Fruit fly (Drosophila melanogaster) whole organism, embryonic: ENCODE results near the gene CG11309.

Experiments used
- B-H1 ChIP-seq: fragments of 200-800 bp; sonication (Bioruptor generic); IDR thresholded peaks from 3 replicates; pipeline ENCODE4 v1.3.6; 2022; ENCODE audit warnings: missing biosample characterization, missing genetic modification characterization
- Bdp1 ChIP-seq: fragments of 200-800 bp; sonication (Bioruptor generic); optimal IDR thresholded peaks from 3 replicates; lab custom pipeline; 2016; ENCODE audit warnings: missing biosample characterization, missing genetic modification characterization
- CG11398 ChIP-seq: fragments of 200-800 bp; sonication (Bioruptor generic); optimal IDR thresholded peaks from 2 replicates; lab custom pipeline; 2016; ENCODE audit warnings: missing biosample characterization, missing genetic modification characterization
- CG13123 ChIP-seq: fragments of 200-800 bp; sonication (Bioruptor generic); optimal IDR thresholded peaks from 2 replicates; lab custom pipeline; 2016; ENCODE audit warnings: missing biosample characterization, missing genetic modification characterization
- CG17359 ChIP-seq: fragments of 200-800 bp; sonication (Bioruptor generic); optimal IDR thresholded peaks from 3 replicates; lab custom pipeline; 2018; ENCODE audit warnings: missing biosample characterization, mild to moderate bottlenecking, missing genetic modification characterization, moderate library complexity
- CG17385 ChIP-seq: fragments of 200-800 bp; sonication (Bioruptor generic); optimal IDR thresholded peaks from 3 replicates; lab custom pipeline; 2018; ENCODE audit warnings: missing biosample characterization, mild to moderate bottlenecking, missing genetic modification characterization
- CG32772 ChIP-seq: fragments of 200-800 bp; sonication (Bioruptor generic); IDR thresholded peaks from 2 replicates; pipeline ENCODE4 v1.3.6; 2022; ENCODE audit warnings: missing biosample characterization, missing genetic modification characterization
- CG33213 ChIP-seq: fragments of 200-800 bp; sonication (Bioruptor generic); optimal IDR thresholded peaks from 3 replicates; lab custom pipeline; 2016; ENCODE audit warnings: missing biosample characterization, missing genetic modification characterization
- Hr78 ChIP-seq, 2 experiments: fragments of 200-800 bp in 1 of 2; fragments of >200 bp in 1 of 2; sonication (Bioruptor generic) in 1 of 2; optimal IDR thresholded peaks; 2 replicates each; lab custom pipeline; 2017 to 2019; ENCODE audit warnings: missing biosample characterization in 2 of 2, missing genetic modification characterization in 2 of 2, mild to moderate bottlenecking in 1 of 2, moderate library complexity in 1 of 2
- dmrt99B ChIP-seq: fragments of 200-800 bp; sonication (Bioruptor generic); optimal IDR thresholded peaks from 2 replicates; lab custom pipeline; 2018; ENCODE audit warnings: missing biosample characterization, mild to moderate bottlenecking, missing genetic modification characterization, moderate library complexity
- fd102C ChIP-seq: fragments of 200-800 bp; sonication (Bioruptor generic); optimal IDR thresholded peaks from 2 replicates; lab custom pipeline; 2018; ENCODE audit warnings: missing biosample characterization, mild to moderate bottlenecking, missing genetic modification characterization, moderate library complexity
- pb ChIP-seq: fragments of 200-800 bp; sonication (Bioruptor generic); optimal IDR thresholded peaks from 3 replicates; lab custom pipeline; 2016; ENCODE audit warnings: missing biosample characterization, missing genetic modification characterization
- trh ChIP-seq: fragments of 200-800 bp; sonication (Bioruptor generic); optimal IDR thresholded peaks from 2 replicates; lab custom pipeline; 2016; ENCODE audit warnings: missing biosample characterization, missing genetic modification characterization
- ttk ChIP-seq: fragments of 200-800 bp; sonication (Bioruptor generic); IDR thresholded peaks from 2 replicates; pipeline ENCODE4 v2.1.2; 2022; ENCODE audit warnings: missing biosample characterization, missing genetic modification characterization

DNA sequence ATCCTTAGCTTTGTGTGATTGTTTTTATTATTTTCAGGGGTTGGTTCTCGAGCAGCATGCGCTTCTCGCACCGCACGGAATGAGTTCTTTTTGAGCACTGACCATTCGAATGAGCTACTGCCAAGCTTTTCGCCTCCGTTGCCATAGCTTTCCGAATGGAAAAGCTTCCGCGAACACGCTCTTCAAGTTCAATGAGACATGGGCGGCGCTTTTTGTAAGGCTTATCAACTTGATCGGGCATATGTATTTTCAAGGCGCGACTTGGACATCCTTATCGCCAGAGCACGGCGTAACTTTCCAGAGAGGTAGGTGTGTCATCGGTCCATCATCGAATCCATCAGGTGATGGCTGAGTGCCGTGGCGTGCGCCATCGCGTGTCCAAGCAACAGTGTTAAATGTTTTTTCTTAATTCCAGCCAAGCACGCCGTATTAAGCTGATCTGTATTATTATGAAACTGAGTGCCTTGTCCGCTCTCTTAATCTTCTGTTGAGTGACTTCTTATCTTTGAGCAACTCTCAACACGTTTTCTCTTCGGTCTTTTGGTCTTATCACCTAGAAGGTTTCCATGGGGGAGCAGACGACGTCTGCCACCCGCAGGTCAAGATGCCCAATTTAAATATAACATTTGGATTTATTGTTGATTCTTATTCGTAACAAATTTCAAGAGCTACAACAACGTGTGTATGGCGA lies 24.4 kb downstream of the CG11309 start, which contains the start of gene AcCoAS:
- TF ChIP-seq pb (GFP tag; lab: Kevin White, UChicago) = no peak
- TF ChIP-seq CG17359 (tag; lab: Kevin White, UChicago) = no peak
- peak in 1 of 2 experiments; percentile 51 for TF ChIP-seq Hr78 (GFP tag; optimal IDR thresholded peaks at IDR 0.05; lab: Kevin White, UChicago)
- TF ChIP-seq Bdp1 (GFP tag; lab: Kevin White, UChicago) = no peak
- TF ChIP-seq B-H1 (GFP tag; lab: Robert Waterston, UW) = no peak
- TF ChIP-seq dmrt99B (tag; lab: Kevin White, UChicago) = no peak
- TF ChIP-seq trh (GFP tag; lab: Kevin White, UChicago) = no peak
- TF ChIP-seq CG17385 = peak; percentile 29
- no peak for TF ChIP-seq CG11398 (GFP tag; lab: Kevin White, UChicago)
- no peak for TF ChIP-seq CG13123
- no peak for TF ChIP-seq CG33213
- no peak for TF ChIP-seq CG32772
- no peak for TF ChIP-seq fd102C (GFP tag; lab: Kevin White, UChicago)
- no peak for TF ChIP-seq ttk (GFP tag; lab: Robert Waterston, UW)
